Fruit fly (Drosophila melanogaster): ENCODE results near the gene CG1677.

The CG1677 gene

DNA sequence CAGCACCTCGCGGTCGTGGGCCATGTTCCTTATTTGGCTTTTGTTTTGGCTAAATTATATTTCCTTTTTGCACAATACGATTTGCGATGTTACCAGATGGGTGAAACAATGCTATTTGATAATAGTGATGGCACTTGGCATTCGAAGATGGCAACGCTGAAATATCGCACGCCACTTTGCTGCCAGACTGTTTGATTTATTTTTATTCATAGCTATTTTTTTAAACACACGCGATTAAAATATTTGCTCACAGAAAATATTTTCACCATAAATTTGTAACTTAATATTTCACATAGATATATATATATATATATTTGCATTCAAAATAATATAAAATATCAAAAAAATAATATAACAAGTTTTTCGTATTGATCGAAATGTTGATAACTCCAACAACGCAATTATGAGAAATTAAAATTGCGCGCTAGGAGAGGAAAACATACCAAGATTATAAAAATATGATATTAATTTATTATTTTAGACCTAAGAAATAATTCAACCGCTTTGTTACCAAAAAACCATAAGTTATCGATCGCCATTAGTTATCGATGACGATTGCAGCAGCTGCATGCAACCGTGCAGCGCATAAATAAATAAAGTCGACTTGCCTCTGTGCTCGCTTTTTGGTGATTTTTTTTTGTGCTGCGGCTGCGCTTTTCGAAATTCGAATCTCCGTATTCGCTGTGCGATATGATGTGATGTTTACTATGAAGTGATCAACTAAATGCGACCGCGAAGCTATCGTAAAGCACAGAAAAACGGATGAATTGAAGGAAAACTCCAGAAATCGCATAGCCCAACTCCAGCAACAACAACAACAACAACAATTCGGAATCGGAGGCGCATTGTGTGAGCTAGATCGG lies 81.7 kb downstream of the CG1677 start, which contains the start of the genes Atg5 and Dok (continued):
- TF ChIP-seq CG33213 (GFP tag; optimal IDR thresholded peaks at IDR 0.05) (peak; percentile 29), CG6765 (GFP tag; optimal IDR thresholded peaks at IDR 0.05) (no peak), Spps (tag; optimal IDR thresholded peaks at IDR 0.05) (no peak), CG15696 (tag; optimal IDR thresholded peaks at IDR 0.05) (peak; percentile 21), wek (GFP tag; optimal IDR thresholded peaks at IDR 0.05) (no peak), CG12769 (tag; optimal IDR thresholded peaks at IDR 0.05) (no peak), ttk (GFP tag; IDR thresholded peaks at IDR 0.05) (no peak), Eip74EF (GFP tag; optimal IDR thresholded peaks at IDR 0.05) (no peak), GATAe (GFP tag; conservative IDR thresholded peaks at IDR 0.05) (0 out of 2 replicates have a peak, but pooled peaks have one; percentile 12), esg (GFP tag; conservative IDR thresholded peaks at IDR 0.05) (no peak), CG1832 (GFP tag; optimal IDR thresholded peaks at IDR 0.05) (no peak), CG14710 (tag; optimal IDR thresholded peaks at IDR 0.05) (peak; percentile 79), oc (tag; optimal IDR thresholded peaks at IDR 0.05) (no peak), pho (GFP tag; optimal IDR thresholded peaks at IDR 0.05) (no peak), twi (tag; optimal IDR thresholded peaks at IDR 0.05) (no peak), Max (GFP tag; optimal IDR thresholded peaks at IDR 0.05) (no peak), Neu2 (GFP tag; optimal IDR thresholded peaks at IDR 0.05; ENCODE audit: borderline replicate concordance) (no peak), CG34224 (GFP tag; IDR thresholded peaks at IDR 0.05; ENCODE audit: partially characterized antibody) (peak; percentile 39; the same call in 2 of the 3 replicates), CG12155 (GFP tag; optimal IDR thresholded peaks at IDR 0.05) (no peak), nerfin-1 (tag; optimal IDR thresholded peaks at IDR 0.05) (no peak), CG13123 (GFP tag; optimal IDR thresholded peaks at IDR 0.05) (no peak), usp (GFP tag; optimal IDR thresholded peaks at IDR 0.05) (no peak), CG15269 (tag; optimal IDR thresholded peaks at IDR 0.05) (peak; percentile 21), Jarid2 (GFP tag; optimal IDR thresholded peaks at IDR 0.05) (no peak), CG1602 (GFP tag; optimal IDR thresholded peaks at IDR 0.05) (peak; percentile 30), Vsx1 (GFP tag; optimal IDR thresholded peaks at IDR 0.05) (no peak), eyg (GFP tag; optimal IDR thresholded peaks at IDR 0.05) (no peak), CG13624 (GFP tag; optimal IDR thresholded peaks at IDR 0.05) (no peak), exex (tag; optimal IDR thresholded peaks at IDR 0.05) (no peak), CG2678 (tag; optimal IDR thresholded peaks at IDR 0.05) (peak; percentile 20), Elba2 (GFP tag; optimal IDR thresholded peaks at IDR 0.05) (peak; percentile 91), CG6854 (GFP tag; optimal IDR thresholded peaks at IDR 0.05) (no peak), Gsc (GFP tag; IDR thresholded peaks at IDR 0.05) (no peak), CG10959 (GFP tag; IDR thresholded peaks at IDR 0.05) (no peak), CG17829 (tag; optimal IDR thresholded peaks at IDR 0.05) (peak; percentile 53), Xbp1 (GFP tag; optimal IDR thresholded peaks at IDR 0.05) (peak; percentile 55), dm (GFP tag; optimal IDR thresholded peaks at IDR 0.05) (no peak), lbe (GFP tag; optimal IDR thresholded peaks at IDR 0.05) (no peak), caup (GFP tag; optimal IDR thresholded peaks at IDR 0.05; ENCODE audit: severe bottlenecking) (no peak), pb (GFP tag; optimal IDR thresholded peaks at IDR 0.05) (no peak), jigr1 (GFP tag; IDR thresholded peaks at IDR 0.05) (no peak), vnd (GFP tag; IDR thresholded peaks at IDR 0.05; ENCODE audit: partially characterized antibody) (peak; percentile 28; the same call in 1 of the 3 replicates), Dfd (GFP tag; optimal IDR thresholded peaks at IDR 0.05) (no peak), CG6272 (GFP tag; IDR thresholded peaks at IDR 0.05) (peak; percentile 49; the same call in 1 of the 2 replicates), dimm (GFP tag; IDR thresholded peaks at IDR 0.05) (no peak), CG34376 (GFP tag; optimal IDR thresholded peaks at IDR 0.05) (no peak), ato (GFP tag; IDR thresholded peaks at IDR 0.05; ENCODE audit: partially characterized antibody) (peak; percentile 44), insv (GFP tag; optimal IDR thresholded peaks at IDR 0.05) (no peak)

Measured in whole organism, embryonic.